Fruit fly (Drosophila melanogaster): Measurements from ENCODE around the gene Dpy-30L2.

Dpy-30L2 gene

DNA sequence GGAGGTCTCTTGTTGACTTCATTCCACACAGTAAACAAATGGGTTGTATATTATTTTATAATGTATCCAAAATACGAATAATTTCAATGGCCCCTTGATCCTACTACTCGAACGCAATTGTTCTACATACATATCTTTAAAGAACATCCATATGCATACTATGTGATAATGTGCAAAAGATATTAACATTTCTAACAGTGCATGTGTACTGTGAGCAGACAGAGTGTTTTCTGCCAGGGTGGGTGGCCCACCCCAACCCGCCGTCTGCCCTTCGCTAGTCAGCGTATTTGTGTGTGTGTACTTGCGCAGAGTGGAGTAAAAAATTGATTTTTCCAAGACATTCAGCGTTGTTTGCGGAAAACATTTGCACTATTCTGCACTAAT, 23.5 kb upstream of the Dpy-30L2 start (continued):
- peak; percentile 42 for TF ChIP-seq HLH54F (GFP tag; optimal IDR thresholded peaks at IDR 0.05)
- TF ChIP-seq Dek (tag; optimal IDR thresholded peaks at IDR 0.05) = peak; percentile 26
- peak; percentile 6; the same call in 1 of the 3 replicates for TF ChIP-seq CG34422 (GFP tag; IDR thresholded peaks at IDR 0.05)
- peak; percentile 64 for TF ChIP-seq Xbp1 (GFP tag; optimal IDR thresholded peaks at IDR 0.05)
- TF ChIP-seq CG1602 (GFP tag; optimal IDR thresholded peaks at IDR 0.05) = peak; percentile 49
- TF ChIP-seq caup (GFP tag; optimal IDR thresholded peaks at IDR 0.05; ENCODE audit: severe bottlenecking) = peak; percentile 62
- peak; percentile 8 for TF ChIP-seq CG9876 (GFP tag; optimal IDR thresholded peaks at IDR 0.05)
- TF ChIP-seq al (GFP tag; IDR thresholded peaks at IDR 0.05) = peak; percentile 46; the same call in 1 of the 2 replicates
- TF ChIP-seq dysf (GFP tag; IDR thresholded peaks at IDR 0.05) = peak; percentile 78
- no peak for TF ChIP-seq sd (tag; optimal IDR thresholded peaks at IDR 0.05)
- TF ChIP-seq Dbx (GFP tag; IDR thresholded peaks at IDR 0.05) = peak; percentile 59
- peak; percentile 74 for TF ChIP-seq unpg (GFP tag; optimal IDR thresholded peaks at IDR 0.05)
- TF ChIP-seq Aef1 (GFP tag; IDR thresholded peaks at IDR 0.05) = peak; percentile 69
- TF ChIP-seq CG7786 (GFP tag; optimal IDR thresholded peaks at IDR 0.05) = peak; percentile 26
- TF ChIP-seq Ravus (GFP tag; IDR thresholded peaks at IDR 0.05) = peak; percentile 57
- peak; percentile 43; the same call in 1 of the 2 replicates for TF ChIP-seq toy (GFP tag; IDR thresholded peaks at IDR 0.05)
- TF ChIP-seq Fer3 (tag; optimal IDR thresholded peaks at IDR 0.05) = peak; percentile 81
- peak; percentile 34 for TF ChIP-seq vfl (GFP tag; optimal IDR thresholded peaks at IDR 0.05)
- TF ChIP-seq CG17186 (GFP tag; optimal IDR thresholded peaks at IDR 0.05) = peak; percentile 12
- no peak for TF ChIP-seq en (GFP tag; optimal IDR thresholded peaks at IDR 0.05)
- peak; percentile 78 for TF ChIP-seq Ptx1 (GFP tag; IDR thresholded peaks at IDR 0.05)
- peak; percentile 39 for TF ChIP-seq bcd (GFP tag; optimal IDR thresholded peaks at IDR 0.05)
- TF ChIP-seq p53 (GFP tag; optimal IDR thresholded peaks at IDR 0.05) = no peak
- TF ChIP-seq NfI (GFP tag; optimal IDR thresholded peaks at IDR 0.05) = peak; percentile 75
- peak; percentile 72; the same call in 1 of the 2 replicates for TF ChIP-seq CG5953 (GFP tag; IDR thresholded peaks at IDR 0.05)
- no peak for TF ChIP-seq lov (optimal IDR thresholded peaks at IDR 0.05)
- TF ChIP-seq lov (GFP tag; IDR thresholded peaks at IDR 0.05) = no peak
- no peak for TF ChIP-seq CG2116 (GFP tag; optimal IDR thresholded peaks at IDR 0.05)
- TF ChIP-seq CG12236 (GFP tag; optimal IDR thresholded peaks at IDR 0.05) = no peak
- peak; percentile 81 for TF ChIP-seq E2f1 (GFP tag; IDR thresholded peaks at IDR 0.05)
- TF ChIP-seq gro (GFP tag; optimal IDR thresholded peaks at IDR 0.05) = no peak
- TF ChIP-seq Doc3 (GFP tag; IDR thresholded peaks at IDR 0.05; ENCODE audit: partially characterized antibody) = no peak
- peak; percentile 82 for TF ChIP-seq vvl (GFP tag; IDR thresholded peaks at IDR 0.05)
- no peak for TF ChIP-seq Bteb2 (GFP tag; optimal IDR thresholded peaks at IDR 0.05)
- no peak for TF ChIP-seq jumu (GFP tag; optimal IDR thresholded peaks at IDR 0.05)
- peak; percentile 76 for TF ChIP-seq ATbp (GFP tag; optimal IDR thresholded peaks at IDR 0.05)
- TF ChIP-seq CG11247 (GFP tag; IDR thresholded peaks at IDR 0.05) = peak; percentile 67
- TF ChIP-seq CG4404 (GFP tag; IDR thresholded peaks at IDR 0.05) = peak; percentile 6; the same call in 1 of the 2 replicates
- peak; percentile 28; the same call in 1 of the 2 replicates for TF ChIP-seq ro (GFP tag; IDR thresholded peaks at IDR 0.05)
- TF ChIP-seq CG9609 (GFP tag; optimal IDR thresholded peaks at IDR 0.05) = peak; percentile 45
- TF ChIP-seq gsb (GFP tag; IDR thresholded peaks at IDR 0.05) = no peak
- TF ChIP-seq mld (GFP tag; IDR thresholded peaks at IDR 0.05; ENCODE audit: partially characterized antibody) = no peak
- peak in 1 of 2 experiments; percentile 72 for TF ChIP-seq eve (GFP tag; optimal IDR thresholded peaks at IDR 0.05)
- no peak for TF ChIP-seq Meics (GFP tag; optimal IDR thresholded peaks at IDR 0.05)
- TF ChIP-seq CG9797 (GFP tag; optimal IDR thresholded peaks at IDR 0.05) = no peak
- TF ChIP-seq CG31224 (GFP tag; IDR thresholded peaks at IDR 0.05) = peak; percentile 61
- no peak for TF ChIP-seq Fer2 (tag; optimal IDR thresholded peaks at IDR 0.05)
- peak; percentile 60 for TF ChIP-seq fd96Cb (tag; optimal IDR thresholded peaks at IDR 0.05)
- TF ChIP-seq knrl (GFP tag; IDR thresholded peaks at IDR 0.05; ENCODE audit: partially characterized antibody) = no peak
- peak in 1 of 2 experiments; percentile 50 for TF ChIP-seq dpn (GFP tag; optimal IDR thresholded peaks at IDR 0.05)
- peak; percentile 18 for TF ChIP-seq shn (GFP tag; optimal IDR thresholded peaks at IDR 0.05)
- no peak for TF ChIP-seq CG13287 (GFP tag; IDR thresholded peaks at IDR 0.05; ENCODE audit: partially characterized antibody)

All from whole organism, embryonic.